Worm (Caenorhabditis elegans): Measurements from ENCODE around the gene del-5.

- no peak for TF ChIP-seq him-1 (tag; optimal IDR thresholded peaks at IDR 0.05)
- TF ChIP-seq W03F9.2 (tag; optimal IDR thresholded peaks at IDR 0.05), result no peak
- TF ChIP-seq dao-5 (tag; optimal IDR thresholded peaks at IDR 0.05), result no peak
These were observed 39.2 kb upstream of the del-5 start, which contains the start of gene clc-1 for ce11 chrX:11047183-11047582.
